In the genomic region with DNA sequence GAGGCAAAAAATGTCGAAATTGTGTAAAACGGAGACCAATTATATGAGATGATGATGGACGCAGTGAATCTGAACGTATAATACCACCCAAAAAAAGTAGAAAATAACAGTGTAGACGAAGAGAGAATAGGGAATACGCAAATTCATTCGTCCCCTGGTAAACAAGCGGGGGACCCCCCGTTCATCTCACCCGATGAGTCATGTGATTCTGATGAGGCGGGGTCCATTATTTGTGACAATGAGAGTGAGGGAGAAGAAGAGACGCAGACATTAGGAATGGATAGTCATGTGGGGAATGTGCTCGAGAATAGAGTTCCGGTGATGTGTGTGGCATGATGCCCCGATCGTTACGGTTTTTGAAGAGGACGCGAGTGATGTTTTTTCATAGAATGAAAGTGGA, we compare ENCODE assay signal across 2 worm cellular contexts.
TF ChIP-seq lines count a peak whose summit lies in the region.

No protein-coding gene starts in this region.

TF ChIP-seq in whole organism, L1 larva, 84 proteins besides CTCF, POLR2A, EP300 and RAD21 (continued from another document and continues in another):
- TF ChIP-seq mef-2 (tag; optimal IDR thresholded peaks at IDR 0.05; lab: Kevin White, UChicago): no peak
- TF ChIP-seq nhr-28 (tag; optimal IDR thresholded peaks at IDR 0.05; lab: Kevin White, UChicago): no peak
- no peak for TF ChIP-seq pqm-1 (tag; optimal IDR thresholded peaks at IDR 0.05; lab: Kevin White, UChicago)
- no peak for TF ChIP-seq C34B4.2 (tag; optimal IDR thresholded peaks at IDR 0.05; lab: Kevin White, UChicago)
- no peak for TF ChIP-seq dsc-1 (tag; optimal IDR thresholded peaks at IDR 0.05; lab: Kevin White, UChicago)
- TF ChIP-seq zag-1 (tag; optimal IDR thresholded peaks at IDR 0.05; lab: Kevin White, UChicago): no peak
- TF ChIP-seq ceh-88 (GFP tag; IDR thresholded peaks at IDR 0.05; lab: Robert Waterston, UW): 0 out of 2 replicates have a peak, but pooled peaks have one; percentile 32
- peak in 1 of 6 experiments; percentile 6 for TF ChIP-seq elt-3 (tag; optimal IDR thresholded peaks at IDR 0.05; lab: Kevin White, UChicago)
- no peak for TF ChIP-seq Y116A8C.19 (tag; optimal IDR thresholded peaks at IDR 0.05; lab: Kevin White, UChicago; ENCODE audit: borderline replicate concordance)
- peak in 1 of 2 experiments; percentile 87 for TF ChIP-seq mdl-1 (tag; optimal IDR thresholded peaks at IDR 0.05; lab: Kevin White, UChicago)
- peak; percentile 62 for TF ChIP-seq unc-130 (tag; optimal IDR thresholded peaks at IDR 0.05; lab: Kevin White, UChicago)
- no peak for TF ChIP-seq nhr-76 (tag; optimal IDR thresholded peaks at IDR 0.05; lab: Kevin White, UChicago)
- no peak for TF ChIP-seq tlp-1 (tag; optimal IDR thresholded peaks at IDR 0.05; lab: Kevin White, UChicago)
- TF ChIP-seq unc-86 (tag; optimal IDR thresholded peaks at IDR 0.05; lab: Kevin White, UChicago): peak; percentile 50
- peak; percentile 76 for TF ChIP-seq snu-23 (GFP tag; optimal IDR thresholded peaks at IDR 0.05; lab: Kevin White, UChicago)
- peak; percentile 2 for TF ChIP-seq snpc-4 (tag; optimal IDR thresholded peaks at IDR 0.05; lab: Kevin White, UChicago)
- TF ChIP-seq ztf-11 (tag; optimal IDR thresholded peaks at IDR 0.05; lab: Kevin White, UChicago): peak in 1 of 2 experiments; percentile 58
- no peak for TF ChIP-seq egl-27 (tag; optimal IDR thresholded peaks at IDR 0.05; lab: Kevin White, UChicago)
- no peak for TF ChIP-seq nhr-77 (tag; optimal IDR thresholded peaks at IDR 0.05; lab: Kevin White, UChicago)
- peak; percentile 24 to 58 (median 58) for TF ChIP-seq dpl-1 (GFP tag; optimal IDR thresholded peaks at IDR 0.05; lab: Kevin White, UChicago)
- TF ChIP-seq lin-13 (GFP tag; optimal IDR thresholded peaks at IDR 0.05; lab: Kevin White, UChicago): peak; percentile 62
- no peak for TF ChIP-seq ceh-63 (GFP tag; optimal IDR thresholded peaks at IDR 0.05; lab: Kevin White, UChicago)
- TF ChIP-seq fkh-4 (tag; optimal IDR thresholded peaks at IDR 0.05; lab: Kevin White, UChicago; ENCODE audit: borderline replicate concordance): no peak
- TF ChIP-seq egl-13 (tag; optimal IDR thresholded peaks at IDR 0.05; lab: Kevin White, UChicago): no peak
- TF ChIP-seq sup-37 (GFP tag; optimal IDR thresholded peaks at IDR 0.05; lab: Kevin White, UChicago): no peak
- TF ChIP-seq elt-2 (tag; optimal IDR thresholded peaks at IDR 0.05; lab: Kevin White, UChicago): peak; percentile 40
- TF ChIP-seq nhr-84 (tag; optimal IDR thresholded peaks at IDR 0.05; lab: Kevin White, UChicago): no peak
- TF ChIP-seq pax-3 (tag; optimal IDR thresholded peaks at IDR 0.05; lab: Kevin White, UChicago): peak; percentile 41
- no peak for TF ChIP-seq unc-30 (tag; optimal IDR thresholded peaks at IDR 0.05; lab: Kevin White, UChicago)
- TF ChIP-seq lin-39 (tag; optimal IDR thresholded peaks at IDR 0.05; lab: Kevin White, UChicago): no peak
- TF ChIP-seq fkh-10 (GFP tag; optimal IDR thresholded peaks at IDR 0.05; lab: Kevin White, UChicago): no peak
- peak; percentile 55 for TF ChIP-seq nhr-47 (tag; optimal IDR thresholded peaks at IDR 0.05; lab: Kevin White, UChicago)
- no peak for TF ChIP-seq sox-4 (tag; optimal IDR thresholded peaks at IDR 0.05; lab: Kevin White, UChicago)
- no peak for TF ChIP-seq ceh-8 (GFP tag; optimal IDR thresholded peaks at IDR 0.05; lab: Kevin White, UChicago)
- no peak for TF ChIP-seq nhr-11 (tag; optimal IDR thresholded peaks at IDR 0.05; lab: Kevin White, UChicago)
- no peak for TF ChIP-seq vab-15 (tag; optimal IDR thresholded peaks at IDR 0.05; lab: Kevin White, UChicago)
- TF ChIP-seq mab-9 (GFP tag; IDR thresholded peaks at IDR 0.05; lab: Robert Waterston, UW): no peak
- TF ChIP-seq nhr-71 (tag; optimal IDR thresholded peaks at IDR 0.05; lab: Kevin White, UChicago): peak; percentile 84
- TF ChIP-seq lin-15B (tag; optimal IDR thresholded peaks at IDR 0.05; lab: Kevin White, UChicago): no peak
- peak; percentile 84 for TF ChIP-seq nhr-20 (tag; optimal IDR thresholded peaks at IDR 0.05; lab: Kevin White, UChicago)
- TF ChIP-seq ets-5 (GFP tag; IDR thresholded peaks at IDR 0.05; lab: Robert Waterston, UW): no peak
- peak; percentile 57 for TF ChIP-seq nhr-90 (tag; optimal IDR thresholded peaks at IDR 0.05; lab: Kevin White, UChicago; ENCODE audit: poor library complexity)
- no peak for TF ChIP-seq aha-1 (tag; optimal IDR thresholded peaks at IDR 0.05; lab: Kevin White, UChicago)
- TF ChIP-seq ztf-4 (tag; optimal IDR thresholded peaks at IDR 0.05; lab: Kevin White, UChicago): no peak
- TF ChIP-seq ama-1 (optimal IDR thresholded peaks at IDR 0.05; lab: Kevin White, UChicago): no peak
- TF ChIP-seq fos-1 (tag; optimal IDR thresholded peaks at IDR 0.05; lab: Kevin White, UChicago): no peak
- TF ChIP-seq hpl-2 (GFP tag; optimal IDR thresholded peaks at IDR 0.05; lab: Kevin White, UChicago): no peak
- TF ChIP-seq efl-3 (GFP tag; optimal IDR thresholded peaks at IDR 0.05; lab: Kevin White, UChicago): peak; percentile 4
- peak; percentile 39 for TF ChIP-seq tbx-2 (tag; optimal IDR thresholded peaks at IDR 0.05; lab: Kevin White, UChicago)
- no peak for TF ChIP-seq unc-62 (GFP tag; optimal IDR thresholded peaks at IDR 0.05; lab: Kevin White, UChicago)
- peak; percentile 38 to 61 for TF ChIP-seq lsy-2 (tag; optimal IDR thresholded peaks at IDR 0.05; lab: Kevin White, UChicago)
- peak; percentile 27 to 60 for TF ChIP-seq efl-1 (optimal IDR thresholded peaks at IDR 0.05; lab: Kevin White, UChicago)
- peak; percentile 56 to 96 for TF ChIP-seq efl-1 (GFP tag; optimal IDR thresholded peaks at IDR 0.05 in 1 of 2; lab: Kevin White, UChicago)
- TF ChIP-seq lin-14 (GFP tag; optimal IDR thresholded peaks at IDR 0.05; lab: Kevin White, UChicago): peak; percentile 93
- no peak for TF ChIP-seq sptf-1 (tag; optimal IDR thresholded peaks at IDR 0.05; lab: Kevin White, UChicago)
- peak; percentile 41 for TF ChIP-seq swsn-7 (tag; optimal IDR thresholded peaks at IDR 0.05; lab: Kevin White, UChicago)
- TF ChIP-seq F16B12.6 (tag; optimal IDR thresholded peaks at IDR 0.05; lab: Kevin White, UChicago): no peak
- peak; percentile 47 for TF ChIP-seq rnt-1 (tag; optimal IDR thresholded peaks at IDR 0.05; lab: Kevin White, UChicago)
- TF ChIP-seq nhr-12 (tag; optimal IDR thresholded peaks at IDR 0.05; lab: Kevin White, UChicago): no peak
- no peak for TF ChIP-seq pag-3 (tag; optimal IDR thresholded peaks at IDR 0.05; lab: Kevin White, UChicago; ENCODE audit: borderline replicate concordance, insufficient read depth)
- TF ChIP-seq alr-1 (tag; optimal IDR thresholded peaks at IDR 0.05; lab: Kevin White, UChicago; ENCODE audit: borderline replicate concordance): no peak
- TF ChIP-seq nhr-19 (GFP tag; conservative IDR thresholded peaks at IDR 0.05; lab: Robert Waterston, UW): peak; percentile 68
- peak; percentile 87 for TF ChIP-seq mep-1 (tag; optimal IDR thresholded peaks at IDR 0.05; lab: Kevin White, UChicago)
- peak; percentile 21 for TF ChIP-seq C16A3.4 (tag; optimal IDR thresholded peaks at IDR 0.05; lab: Kevin White, UChicago)

TF ChIP-seq in whole organism, young adult, 124 proteins besides CTCF, POLR2A, EP300 and RAD21 (continued from another document and continues in another):
- no peak for TF ChIP-seq nhr-27 (tag; optimal IDR thresholded peaks at IDR 0.05; lab: Kevin White, UChicago)
- no peak for TF ChIP-seq nfya-1 (tag; optimal IDR thresholded peaks at IDR 0.05; lab: Kevin White, UChicago; ENCODE audit: borderline replicate concordance, insufficient read depth)
- TF ChIP-seq Y79H2A.3 (GFP tag; conservative IDR thresholded peaks at IDR 0.05; lab: Robert Waterston, UW): no peak
- no peak for TF ChIP-seq rpc-1 (optimal IDR thresholded peaks at IDR 0.05; lab: Kevin White, UChicago)
- TF ChIP-seq rpc-1 (tag; optimal IDR thresholded peaks at IDR 0.05; lab: Kevin White, UChicago): no peak
- TF ChIP-seq ceh-79 (tag; optimal IDR thresholded peaks at IDR 0.05; lab: Kevin White, UChicago): no peak
- no peak for TF ChIP-seq die-1 (tag; optimal IDR thresholded peaks at IDR 0.05; lab: Kevin White, UChicago)
- no peak for TF ChIP-seq K11D2.4 (GFP tag; IDR thresholded peaks at IDR 0.05; lab: Robert Waterston, UW)
- TF ChIP-seq B0019.2 (GFP tag; conservative IDR thresholded peaks at IDR 0.05; lab: Robert Waterston, UW): no peak
- TF ChIP-seq tbp1 (GFP tag; optimal IDR thresholded peaks at IDR 0.05; lab: Kevin White, UChicago): peak; percentile 39
- TF ChIP-seq cebp-2 (GFP tag; IDR thresholded peaks at IDR 0.05; lab: Robert Waterston, UW): no peak
- TF ChIP-seq ceh-27 (GFP tag; optimal IDR thresholded peaks at IDR 0.05; lab: Kevin White, UChicago): peak; percentile 37
- TF ChIP-seq lin-35 (GFP tag; optimal IDR thresholded peaks at IDR 0.05; lab: Kevin White, UChicago): no peak
- no peak for TF ChIP-seq egl-18 (GFP tag; IDR thresholded peaks at IDR 0.05; lab: Robert Waterston, UW)
- no peak for TF ChIP-seq rec-8 (tag; optimal IDR thresholded peaks at IDR 0.05; lab: Kevin White, UChicago)
- TF ChIP-seq tlf-1 (GFP tag; optimal IDR thresholded peaks at IDR 0.05; lab: Kevin White, UChicago): no peak
- no peak for TF ChIP-seq madf-8 (GFP tag; conservative IDR thresholded peaks at IDR 0.05; lab: Robert Waterston, UW)
- no peak for TF ChIP-seq akir-1 (GFP tag; optimal IDR thresholded peaks at IDR 0.05; lab: Kevin White, UChicago)
- no peak for TF ChIP-seq sea-2 (GFP tag; IDR thresholded peaks at IDR 0.05; lab: Robert Waterston, UW)
- TF ChIP-seq Y53F4B.3 (GFP tag; IDR thresholded peaks at IDR 0.05; lab: Robert Waterston, UW): no peak
- TF ChIP-seq F37B4.10 (GFP tag; IDR thresholded peaks at IDR 0.05; lab: Robert Waterston, UW): no peak
- no peak for TF ChIP-seq lsy-27 (tag; optimal IDR thresholded peaks at IDR 0.05; lab: Kevin White, UChicago; ENCODE audit: borderline replicate concordance, insufficient read depth)
- TF ChIP-seq C17E4.6 (GFP tag; IDR thresholded peaks at IDR 0.05; lab: Robert Waterston, UW): no peak
- TF ChIP-seq mcd-1 (GFP tag; IDR thresholded peaks at IDR 0.05; lab: Robert Waterston, UW): peak; percentile 61
- TF ChIP-seq Y67H2A.10 (GFP tag; conservative IDR thresholded peaks at IDR 0.05; lab: Robert Waterston, UW): no peak
- TF ChIP-seq attf-5 (GFP tag; optimal IDR thresholded peaks at IDR 0.05; lab: Kevin White, UChicago): peak; percentile 74
- peak; percentile 30; the same call in 1 of the 2 replicates for TF ChIP-seq Y53G8AR.9 (GFP tag; conservative IDR thresholded peaks at IDR 0.05; lab: Robert Waterston, UW)
- TF ChIP-seq attf-6 (GFP tag; IDR thresholded peaks at IDR 0.05; lab: Robert Waterston, UW): no peak
- TF ChIP-seq hlh-12 (tag; optimal IDR thresholded peaks at IDR 0.05; lab: Kevin White, UChicago): no peak
- peak; percentile 27 for TF ChIP-seq nhr-80 (tag; optimal IDR thresholded peaks at IDR 0.05; lab: Kevin White, UChicago)
- no peak for TF ChIP-seq ceh-40 (GFP tag; IDR thresholded peaks at IDR 0.05; lab: Robert Waterston, UW)
- TF ChIP-seq F57C9.4 (tag; optimal IDR thresholded peaks at IDR 0.05; lab: Kevin White, UChicago): no peak
- TF ChIP-seq ama-1 (optimal IDR thresholded peaks at IDR 0.05; lab: Kevin White, UChicago): no peak
- no peak for TF ChIP-seq ama-1 (GFP tag; optimal IDR thresholded peaks at IDR 0.05; lab: Kevin White, UChicago)
- TF ChIP-seq ztf-3 (GFP tag; optimal IDR thresholded peaks at IDR 0.05; lab: Kevin White, UChicago): no peak
- TF ChIP-seq lir-1 (GFP tag; conservative IDR thresholded peaks at IDR 0.05; lab: Robert Waterston, UW): peak; percentile 41; the same call in 1 of the 2 replicates
- TF ChIP-seq somi-1 (GFP tag; optimal IDR thresholded peaks at IDR 0.05; lab: Kevin White, UChicago): no peak
- no peak for TF ChIP-seq lin-40 (tag; optimal IDR thresholded peaks at IDR 0.05; lab: Kevin White, UChicago)
- TF ChIP-seq unc-62 (GFP tag; optimal IDR thresholded peaks at IDR 0.05; lab: Kevin White, UChicago): no peak
- TF ChIP-seq repo-1 (tag; optimal IDR thresholded peaks at IDR 0.05; lab: Kevin White, UChicago): no peak
- peak; percentile 60 for TF ChIP-seq K12H6.12 (tag; optimal IDR thresholded peaks at IDR 0.05; lab: Kevin White, UChicago)
- TF ChIP-seq hmg-1.2 (GFP tag; IDR thresholded peaks at IDR 0.05; lab: Robert Waterston, UW): peak; percentile 68
- TF ChIP-seq madf-10 (tag; optimal IDR thresholded peaks at IDR 0.05; lab: Kevin White, UChicago): no peak
- TF ChIP-seq snpc-1.3 (tag; optimal IDR thresholded peaks at IDR 0.05; lab: Kevin White, UChicago; ENCODE audit: insufficient read depth): no peak
- no peak for TF ChIP-seq nhr-179 (tag; optimal IDR thresholded peaks at IDR 0.05; lab: Kevin White, UChicago)
- 0 out of 2 replicates have a peak, but pooled peaks have one; percentile 16 for TF ChIP-seq attf-3 (GFP tag; conservative IDR thresholded peaks at IDR 0.05; lab: Robert Waterston, UW)
- TF ChIP-seq let-526 (GFP tag; IDR thresholded peaks at IDR 0.05; lab: Robert Waterston, UW): 0 out of 2 replicates have a peak, but pooled peaks have one; percentile 46
- no peak for TF ChIP-seq snpc-1.1 (tag; optimal IDR thresholded peaks at IDR 0.05; lab: Kevin White, UChicago; ENCODE audit: insufficient read depth)
- TF ChIP-seq F52B5.7 (tag; optimal IDR thresholded peaks at IDR 0.05; lab: Kevin White, UChicago): no peak
- no peak for TF ChIP-seq F55B11.4 (tag; optimal IDR thresholded peaks at IDR 0.05; lab: Kevin White, UChicago; ENCODE audit: borderline replicate concordance, insufficient read depth)
- no peak for TF ChIP-seq F23B12.7 (tag; optimal IDR thresholded peaks at IDR 0.05; lab: Kevin White, UChicago; ENCODE audit: insufficient read depth)
- no peak for TF ChIP-seq ztf-22 (GFP tag; optimal IDR thresholded peaks at IDR 0.05; lab: Kevin White, UChicago)
- no peak for TF ChIP-seq pha-4 (tag; optimal IDR thresholded peaks at IDR 0.05; lab: Kevin White, UChicago)
- TF ChIP-seq hmg-20 (GFP tag; IDR thresholded peaks at IDR 0.05; lab: Robert Waterston, UW): no peak
- TF ChIP-seq aptf-2 (GFP tag; conservative IDR thresholded peaks at IDR 0.05; lab: Robert Waterston, UW): no peak
- no peak for TF ChIP-seq B0035.1 (tag; optimal IDR thresholded peaks at IDR 0.05; lab: Kevin White, UChicago)
- no peak; the same call in 1 of the 2 replicates for TF ChIP-seq zfh-2 (GFP tag; conservative IDR thresholded peaks at IDR 0.05; lab: Robert Waterston, UW)
- TF ChIP-seq zim-3 (tag; optimal IDR thresholded peaks at IDR 0.05; lab: Kevin White, UChicago): no peak
- TF ChIP-seq F33H1.4 (GFP tag; IDR thresholded peaks at IDR 0.05; lab: Robert Waterston, UW): 0 out of 2 replicates have a peak, but pooled peaks have one; percentile 9
- TF ChIP-seq chd-7 (tag; optimal IDR thresholded peaks at IDR 0.05; lab: Kevin White, UChicago): peak; percentile 61
- no peak for TF ChIP-seq unc-130 (GFP tag; optimal IDR thresholded peaks at IDR 0.05; lab: Kevin White, UChicago)
- TF ChIP-seq ztf-18 (tag; optimal IDR thresholded peaks at IDR 0.05; lab: Kevin White, UChicago): no peak
- peak; percentile 37; the same call in 1 of the 2 replicates for TF ChIP-seq madf-6 (GFP tag; IDR thresholded peaks at IDR 0.05; lab: Robert Waterston, UW)
- TF ChIP-seq lin-54 (GFP tag; optimal IDR thresholded peaks at IDR 0.05; lab: Kevin White, UChicago): peak; percentile 20
- TF ChIP-seq ceh-91 (GFP tag; IDR thresholded peaks at IDR 0.05; lab: Robert Waterston, UW): no peak
- TF ChIP-seq ztf-26 (tag; optimal IDR thresholded peaks at IDR 0.05; lab: Kevin White, UChicago): no peak
- TF ChIP-seq dpl-1 (GFP tag; optimal IDR thresholded peaks at IDR 0.05; lab: Kevin White, UChicago): no peak
- TF ChIP-seq ets-4 (GFP tag; optimal IDR thresholded peaks at IDR 0.05; lab: Kevin White, UChicago): peak; percentile 18
- TF ChIP-seq nfya-2 (GFP tag; IDR thresholded peaks at IDR 0.05; lab: Robert Waterston, UW): no peak
- no peak for TF ChIP-seq F49E8.2 (tag; optimal IDR thresholded peaks at IDR 0.05; lab: Kevin White, UChicago; ENCODE audit: insufficient read depth)
- no peak for TF ChIP-seq ccch-3 (GFP tag; optimal IDR thresholded peaks at IDR 0.05; lab: Kevin White, UChicago)
- TF ChIP-seq lsl-1 (GFP tag; optimal IDR thresholded peaks at IDR 0.05; lab: Kevin White, UChicago): no peak
- TF ChIP-seq F39B2.1 (GFP tag; IDR thresholded peaks at IDR 0.05; lab: Robert Waterston, UW): no peak
